Fruit fly (Drosophila melanogaster) whole organism, embryonic: ENCODE data around the gene CG43867.
A peak's percentile ranks its signal among the peaks of the same experiment; 100 is the strongest.

Experiments
- Asciz ChIP-seq: fragments of 200-800 bp; sonication (Bioruptor generic); optimal IDR thresholded peaks from 2 replicates; lab custom pipeline; 2017; ENCODE audit warnings: missing biosample characterization, mild to moderate bottlenecking, missing genetic modification characterization, missing genetic modification reagents
- Atf6 ChIP-seq: fragments of 200-800 bp; sonication (Bioruptor generic); IDR thresholded peaks from 2 replicates; pipeline ENCODE4 v1.3.6; 2022; ENCODE audit warnings: missing biosample characterization, missing genetic modification characterization
- CG13123 ChIP-seq: fragments of 200-800 bp; sonication (Bioruptor generic); optimal IDR thresholded peaks from 2 replicates; lab custom pipeline; 2016; ENCODE audit warnings: missing biosample characterization, missing genetic modification characterization
- CG13424 ChIP-seq: fragments of 200-800 bp; sonication (Bioruptor generic); optimal IDR thresholded peaks from 2 replicates; lab custom pipeline; 2019; ENCODE audit warnings: missing biosample characterization, mild to moderate bottlenecking, missing genetic modification characterization, moderate library complexity
- CG13894 ChIP-seq: fragments of 200-800 bp; sonication (Bioruptor generic); optimal IDR thresholded peaks from 3 replicates; lab custom pipeline; 2018; ENCODE audit warnings: missing biosample characterization, mild to moderate bottlenecking, missing genetic modification characterization, moderate library complexity
- CG14050 ChIP-seq: fragments of 200-800 bp; sonication (Bioruptor generic); IDR thresholded peaks from 3 replicates; pipeline ENCODE4 v1.3.6; 2022; ENCODE audit warnings: missing biosample characterization, missing genetic modification characterization
- CG1603 ChIP-seq: fragments of 200-800 bp; sonication (Bioruptor generic); optimal IDR thresholded peaks from 2 replicates; lab custom pipeline; 2019; ENCODE audit warnings: missing biosample characterization, mild to moderate bottlenecking, missing genetic modification characterization, moderate library complexity
- CG17612 ChIP-seq: fragments of 200-800 bp; sonication (Bioruptor generic); IDR thresholded peaks from 2 replicates; pipeline ENCODE4 v1.3.6; 2022; ENCODE audit warnings: missing biosample characterization, missing genetic modification characterization
- CG17802 ChIP-seq: fragments of 200-800 bp; sonication (Bioruptor generic); optimal IDR thresholded peaks from 2 replicates; lab custom pipeline; 2018; ENCODE audit warnings: missing biosample characterization, mild to moderate bottlenecking, missing genetic modification characterization, moderate library complexity
- CG30431 ChIP-seq: fragments of 200-800 bp; sonication (Bioruptor generic); optimal IDR thresholded peaks from 2 replicates; lab custom pipeline; 2017; ENCODE audit warnings: missing biosample characterization, missing genetic modification characterization
- CG33213 ChIP-seq: fragments of 200-800 bp; sonication (Bioruptor generic); optimal IDR thresholded peaks from 3 replicates; lab custom pipeline; 2016; ENCODE audit warnings: missing biosample characterization, missing genetic modification characterization
- CG5953 ChIP-seq: fragments of 200-800 bp; sonication (Bioruptor generic); IDR thresholded peaks from 2 replicates; pipeline ENCODE4 v1.3.6; 2022; ENCODE audit warnings: missing biosample characterization, missing genetic modification characterization
- CG7987 ChIP-seq: fragments of 200-800 bp; sonication (Bioruptor generic); optimal IDR thresholded peaks from 2 replicates; lab custom pipeline; 2018; ENCODE audit warnings: missing biosample characterization, mild to moderate bottlenecking, missing genetic modification characterization, moderate library complexity
- CG8089 ChIP-seq: fragments of 200-800 bp; sonication (Bioruptor generic); optimal IDR thresholded peaks from 3 replicates; lab custom pipeline; 2016; ENCODE audit warnings: missing biosample characterization, missing genetic modification characterization
- CG8924 ChIP-seq: fragments of 200-800 bp; optimal IDR thresholded peaks from 3 replicates; lab custom pipeline; 2019; ENCODE audit warnings: missing biosample characterization, mild to moderate bottlenecking, missing genetic modification characterization, moderate library complexity
- CG9727 ChIP-seq: fragments of 200-800 bp; sonication (Bioruptor generic); optimal IDR thresholded peaks from 3 replicates; lab custom pipeline; 2017; ENCODE audit warnings: missing biosample characterization, mild to moderate bottlenecking, missing genetic modification characterization
- Dek ChIP-seq: fragments of 200-800 bp; sonication (Bioruptor generic); optimal IDR thresholded peaks from 3 replicates; lab custom pipeline; 2019; ENCODE audit warnings: missing biosample characterization, mild to moderate bottlenecking, missing genetic modification characterization, moderate library complexity
- Dfd ChIP-seq, 2 experiments: fragments of >200 bp; optimal IDR thresholded peaks; 2 replicates each; lab custom pipeline; 2017; ENCODE audit warnings: missing biosample characterization in 2 of 2, missing genetic modification characterization in 2 of 2
- Dp ChIP-seq: fragments of 200-800 bp; sonication (Bioruptor generic); optimal IDR thresholded peaks from 2 replicates; lab custom pipeline; 2018; ENCODE audit warnings: missing biosample characterization, mild to moderate bottlenecking, missing genetic modification characterization, moderate library complexity
- Ets65A ChIP-seq: fragments of 200-800 bp; sonication (Bioruptor generic); peaks from one replicate; lab custom pipeline; 2016; ENCODE audit warnings: missing biosample characterization, missing genetic modification characterization
- Ets97D ChIP-seq: fragments of 200-800 bp; sonication (Bioruptor generic); optimal IDR thresholded peaks from 3 replicates; lab custom pipeline; 2016; ENCODE audit warnings: missing biosample characterization, missing genetic modification characterization
- HLHmδ ChIP-seq: fragments of 200-800 bp; sonication (Bioruptor generic); optimal IDR thresholded peaks from 2 replicates; lab custom pipeline; 2018; ENCODE audit warnings: missing biosample characterization, mild to moderate bottlenecking, missing genetic modification characterization, moderate library complexity
- Hr51 ChIP-seq, 2 experiments: fragments of 200-800 bp; sonication (Bioruptor generic); optimal IDR thresholded peaks; 2 replicates in 1 of 2; 3 replicates in 1 of 2; lab custom pipeline; 2016 to 2018; ENCODE audit warnings: missing biosample characterization in 2 of 2, missing genetic modification characterization in 2 of 2, mild to moderate bottlenecking in 1 of 2, moderate library complexity in 1 of 2
- Lim3 ChIP-seq: fragments of 200-800 bp; sonication (Bioruptor generic); IDR thresholded peaks from 2 replicates; pipeline ENCODE4 v1.3.6; 2022; ENCODE audit warnings: missing biosample characterization, missing genetic modification characterization
- MBD-R2 ChIP-seq: fragments of 200-800 bp; sonication (Bioruptor generic); IDR thresholded peaks from 2 replicates; pipeline ENCODE4 v1.3.6; 2022; ENCODE audit warnings: missing biosample characterization, missing genetic modification characterization
- Mad ChIP-seq: fragments of 200-800 bp; sonication (Bioruptor generic); optimal IDR thresholded peaks from 2 replicates; lab custom pipeline; 2016; ENCODE audit warnings: missing biosample characterization, missing genetic modification characterization
- Meics ChIP-seq: fragments of 200-800 bp; sonication (Bioruptor generic); optimal IDR thresholded peaks from 2 replicates; lab custom pipeline; 2017; ENCODE audit warnings: missing biosample characterization, mild to moderate bottlenecking, missing genetic modification characterization
- Myb ChIP-seq: fragments of 200-800 bp; sonication (Bioruptor generic); optimal IDR thresholded peaks from 2 replicates; lab custom pipeline; 2016; ENCODE audit warnings: missing biosample characterization, missing genetic modification characterization
- NC2α ChIP-seq: fragments of 200-800 bp; sonication (Bioruptor generic); optimal IDR thresholded peaks from 2 replicates; lab custom pipeline; 2016; ENCODE audit warnings: missing biosample characterization, missing genetic modification characterization
- NC2β ChIP-seq: fragments of 200-800 bp; sonication (Bioruptor generic); optimal IDR thresholded peaks from 2 replicates; lab custom pipeline; 2016; ENCODE audit warnings: missing biosample characterization, missing genetic modification characterization
- Neu2 ChIP-seq: fragments of 200-800 bp; sonication (Bioruptor generic); optimal IDR thresholded peaks from 3 replicates; lab custom pipeline; 2016; ENCODE audit warnings: missing biosample characterization, missing genetic modification characterization, borderline replicate concordance
- Rfx ChIP-seq: fragments of 200-800 bp; sonication (Bioruptor generic); IDR thresholded peaks from 2 replicates; pipeline ENCODE4 v1.3.6; 2022; ENCODE audit warnings: missing biosample characterization, missing genetic modification characterization
- YL-1 ChIP-seq: fragments of 200-800 bp; sonication (Bioruptor generic); optimal IDR thresholded peaks from 3 replicates; lab custom pipeline; 2017; ENCODE audit warnings: missing biosample characterization, mild to moderate bottlenecking, missing genetic modification characterization
- amos ChIP-seq: fragments of 200-800 bp; sonication (Bioruptor generic); IDR thresholded peaks from 2 replicates; pipeline ENCODE4 v1.3.6; 2022; ENCODE audit warnings: missing biosample characterization, missing genetic modification characterization; ENCODE audit not compliant: partially characterized antibody
- br ChIP-seq: fragments of >200 bp; optimal IDR thresholded peaks from 2 replicates; lab custom pipeline; 2017
- bsh ChIP-seq, 2 experiments: fragments of 200-800 bp; sonication (Bioruptor generic); optimal IDR thresholded peaks; 2 replicates each; lab custom pipeline; 2017 to 2018; ENCODE audit warnings: mild to moderate bottlenecking in 2 of 2, missing biosample characterization in 2 of 2, missing genetic modification characterization in 2 of 2, moderate library complexity in 1 of 2
- caup ChIP-seq: fragments of 200-800 bp; sonication (Bioruptor generic); optimal IDR thresholded peaks from 3 replicates; lab custom pipeline; 2017; ENCODE audit warnings: missing biosample characterization, mild to moderate bottlenecking, missing genetic modification characterization, moderate library complexity; ENCODE audit not compliant: severe bottlenecking
- dmrt99B ChIP-seq: fragments of 200-800 bp; sonication (Bioruptor generic); optimal IDR thresholded peaks from 2 replicates; lab custom pipeline; 2018; ENCODE audit warnings: missing biosample characterization, mild to moderate bottlenecking, missing genetic modification characterization, moderate library complexity
- en ChIP-seq: fragments of 200-800 bp; sonication (Bioruptor generic); optimal IDR thresholded peaks from 2 replicates; lab custom pipeline; 2016; ENCODE audit warnings: missing biosample characterization, missing genetic modification characterization
- ftz-f1 ChIP-seq: fragments of 200-800 bp; sonication (Bioruptor generic); optimal IDR thresholded peaks from 2 replicates; lab custom pipeline; 2016; ENCODE audit warnings: missing biosample characterization, missing genetic modification characterization
- ind ChIP-seq: fragments of 200-800 bp; sonication (Bioruptor generic); optimal IDR thresholded peaks from 3 replicates; lab custom pipeline; 2016; ENCODE audit warnings: missing biosample characterization, missing genetic modification characterization
- lilli ChIP-seq: fragments of 200-800 bp; sonication (Bioruptor generic); optimal IDR thresholded peaks from 3 replicates; lab custom pipeline; 2016; ENCODE audit warnings: missing biosample characterization, missing genetic modification characterization
- nmo ChIP-seq: fragments of 200-800 bp; sonication (Bioruptor generic); optimal IDR thresholded peaks from 2 replicates; lab custom pipeline; 2018; ENCODE audit warnings: missing biosample characterization, mild to moderate bottlenecking, missing genetic modification characterization, moderate library complexity
- pho ChIP-seq: fragments of 200-800 bp; sonication (Bioruptor generic); optimal IDR thresholded peaks from 2 replicates; lab custom pipeline; 2016; ENCODE audit warnings: missing biosample characterization, missing genetic modification characterization
- phol ChIP-seq: fragments of 200-800 bp; sonication (Bioruptor generic); optimal IDR thresholded peaks from 3 replicates; lab custom pipeline; 2018; ENCODE audit warnings: missing biosample characterization, mild to moderate bottlenecking, missing genetic modification characterization, moderate library complexity
- pnt ChIP-seq: fragments of 200-800 bp; sonication (Bioruptor generic); optimal IDR thresholded peaks from 3 replicates; lab custom pipeline; 2016; ENCODE audit warnings: missing biosample characterization, missing genetic modification characterization
- row ChIP-seq: fragments of 200-800 bp; sonication (Bioruptor generic); IDR thresholded peaks from 3 replicates; pipeline ENCODE4 v1.3.6; 2022; ENCODE audit warnings: missing biosample characterization, missing genetic modification characterization
- scrt ChIP-seq: fragments of 200-800 bp; sonication (Bioruptor generic); optimal IDR thresholded peaks from 2 replicates; lab custom pipeline; 2018; ENCODE audit warnings: missing biosample characterization, mild to moderate bottlenecking, missing genetic modification characterization, moderate library complexity
- sima ChIP-seq: fragments of 200-800 bp; sonication (Bioruptor generic); optimal IDR thresholded peaks from 2 replicates; lab custom pipeline; 2016; ENCODE audit warnings: missing biosample characterization, missing genetic modification characterization
- unpg ChIP-seq: fragments of 200-800 bp; sonication (Bioruptor generic); optimal IDR thresholded peaks from 3 replicates; lab custom pipeline; 2018; ENCODE audit warnings: missing biosample characterization, mild to moderate bottlenecking, missing genetic modification characterization, moderate library complexity
- z ChIP-seq: fragments of 200-800 bp; sonication (Bioruptor generic); IDR thresholded peaks from 3 replicates; pipeline ENCODE4 v1.3.6; 2022; ENCODE audit warnings: missing biosample characterization, missing genetic modification characterization
- zfh1 ChIP-seq: fragments of 200-800 bp; sonication (Bioruptor generic); IDR thresholded peaks from 3 replicates; pipeline ENCODE4 v1.3.6; 2022; ENCODE audit warnings: missing biosample characterization, missing genetic modification characterization

Gene CG43867

dm6 chrX:921359-921758 is 6.4 kb downstream of the CG43867 start (continued):
- TF ChIP-seq CG30431 (no peak), NC2α (GFP tag; lab: Kevin White, UChicago) (no peak), Neu2 (GFP tag; lab: Kevin White, UChicago) (no peak), row (GFP tag; lab: Robert Waterston, UW) (peak; percentile 60; the same call in 2 of the 3 replicates), CG33213 (GFP tag; lab: Kevin White, UChicago) (no peak), scrt (GFP tag; lab: Kevin White, UChicago) (no peak), Atf6 (GFP tag; lab: Robert Waterston, UW) (no peak), Mad (GFP tag; lab: Kevin White, UChicago) (no peak), CG17802 (tag; lab: Kevin White, UChicago) (no peak), Meics (GFP tag; lab: Kevin White, UChicago) (peak; percentile 5), CG14050 (GFP tag; lab: Robert Waterston, UW) (no peak), en (no peak), Myb (GFP tag; lab: Kevin White, UChicago) (no peak), br (lab: Kevin White, UChicago) (no peak), zfh1 (GFP tag; lab: Robert Waterston, UW) (0 out of 3 replicates have a peak, but pooled peaks have one; percentile 14), caup (GFP tag; lab: Kevin White, UChicago) (no peak), CG8089 (GFP tag; lab: Kevin White, UChicago) (no peak), CG17612 (GFP tag; lab: Robert Waterston, UW) (no peak), Dfd (GFP tag; optimal IDR thresholded peaks at IDR 0.05; lab: Kevin White, UChicago) (no peak), Asciz (no peak), sima (GFP tag; lab: Kevin White, UChicago) (no peak), CG13894 (no peak), CG7987 (GFP tag; lab: Kevin White, UChicago) (no peak), Ets65A (GFP tag; lab: Kevin White, UChicago) (peak; percentile 59), CG9727 (no peak), z (GFP tag; lab: Robert Waterston, UW) (no peak), Rfx (GFP tag; lab: Robert Waterston, UW) (0 out of 2 replicates have a peak, but pooled peaks have one; percentile 17), MBD-R2 (GFP tag; lab: Robert Waterston, UW) (no peak), Hr51 (GFP tag; optimal IDR thresholded peaks at IDR 0.05; lab: Kevin White, UChicago) (no peak), unpg (no peak), lilli (GFP tag; lab: Kevin White, UChicago) (peak; percentile 16), CG13424 (tag; lab: Kevin White, UChicago) (peak; percentile 2), phol (tag; lab: Kevin White, UChicago) (no peak), Ets97D (GFP tag; lab: Kevin White, UChicago) (no peak), Dek (no peak), pnt (GFP tag; lab: Kevin White, UChicago) (no peak), ind (GFP tag; lab: Kevin White, UChicago) (no peak), ftz-f1 (no peak), NC2β (GFP tag; lab: Kevin White, UChicago) (no peak), dmrt99B (tag; lab: Kevin White, UChicago) (no peak), amos (GFP tag; lab: Robert Waterston, UW) (no peak), YL-1 (GFP tag; lab: Kevin White, UChicago) (no peak), Lim3 (no peak), bsh (GFP tag; optimal IDR thresholded peaks at IDR 0.05; lab: Kevin White, UChicago) (peak in 1 of 2 experiments; percentile 25), CG1603 (peak; percentile 10), nmo (GFP tag; lab: Kevin White, UChicago) (no peak), CG8924 (no peak), CG5953 (GFP tag; lab: Robert Waterston, UW) (no peak), Dp (GFP tag; lab: Kevin White, UChicago) (no peak), pho (no peak), CG13123 (GFP tag; lab: Kevin White, UChicago) (no peak), HLHmδ (GFP tag; lab: Kevin White, UChicago) (no peak)
